Worm (Caenorhabditis elegans) whole organism, L1 larva: ENCODE results near the gene sde-2.

Experiments
- C16A3.4 ChIP-seq: fragments of 150-350 bp; optimal IDR thresholded peaks from 2 replicates; lab custom pipeline; 2014; ENCODE audit warnings: missing biosample characterization, missing genetic modification characterization
- C34B4.2 ChIP-seq: sonication (generic microtip); optimal IDR thresholded peaks from 2 replicates; lab custom pipeline; 2017; ENCODE audit warnings: mild to moderate bottlenecking, missing genetic modification characterization, missing compliant biosample characterization
- F16B12.6 ChIP-seq: fragments of 150-350 bp; optimal IDR thresholded peaks from 2 replicates; lab custom pipeline; 2014; ENCODE audit warnings: missing biosample characterization, missing genetic modification characterization
- blmp-1 ChIP-seq: fragments of 150-350 bp; optimal IDR thresholded peaks from 2 replicates; lab custom pipeline; 2014; ENCODE audit warnings: missing biosample characterization, missing genetic modification characterization
- dpl-1 ChIP-seq, 3 experiments: fragments of 150-350 bp in 2 of 3; sonication (generic microtip) in 1 of 3; optimal IDR thresholded peaks; 2 replicates each; lab custom pipeline; 2014 to 2017; ENCODE audit warnings: missing biosample characterization in 3 of 3, missing genetic modification characterization in 3 of 3, missing genetic modification reagents in 3 of 3
- efl-1 ChIP-seq, 4 experiments: fragments of 150-350 bp; optimal IDR thresholded peaks in 3 of 4; peaks in 1 of 4; 1 replicate in 1 of 4; 2 replicates in 3 of 4; lab custom pipeline; 2014; ENCODE audit warnings: missing biosample characterization in 2 of 4, missing genetic modification characterization in 2 of 4, missing genetic modification reagents in 2 of 4
- egl-13 ChIP-seq: sonication (generic microtip); optimal IDR thresholded peaks from 2 replicates; lab custom pipeline; 2016; ENCODE audit warnings: missing genotype, missing genetic modification reagents, missing genetic modification characterization, missing compliant biosample characterization
- elt-2 ChIP-seq: sonication (generic microtip); optimal IDR thresholded peaks from 2 replicates; lab custom pipeline; 2016; ENCODE audit warnings: missing genetic modification characterization, mild to moderate bottlenecking, inconsistent platforms, missing compliant biosample characterization, missing genetic modification reagents
- elt-3 ChIP-seq, 6 experiments: fragments of 150-350 bp in 1 of 6; sonication (generic microtip); optimal IDR thresholded peaks; 2 replicates each; lab custom pipeline; 2017 to 2018; ENCODE audit warnings: missing biosample characterization in 6 of 6, missing genetic modification characterization in 6 of 6, inconsistent platforms in 1 of 6
- ets-5 ChIP-seq: fragments of 200-800 bp; sonication (Bioruptor generic); IDR thresholded peaks from 2 replicates; pipeline ENCODE4 v1.3.6; 2022; ENCODE audit warnings: missing genetic modification characterization, missing compliant biosample characterization
- fkh-10 ChIP-seq: sonication (generic microtip); optimal IDR thresholded peaks from 2 replicates; lab custom pipeline; 2017; ENCODE audit warnings: missing biosample characterization, missing genetic modification reagents, missing genetic modification characterization
- grh-1 ChIP-seq: fragments of 200-800 bp; sonication (Bioruptor generic); IDR thresholded peaks from 2 replicates; pipeline ENCODE4 v1.3.6; 2022; ENCODE audit warnings: missing genetic modification reagents, missing genetic modification characterization, missing compliant biosample characterization
- hlh-17 ChIP-seq: fragments of 200-800 bp; sonication (Bioruptor generic); optimal IDR thresholded peaks from 2 replicates; lab custom pipeline; 2018; ENCODE audit warnings: missing genetic modification characterization, mild to moderate bottlenecking, missing compliant biosample characterization, moderate library complexity, borderline replicate concordance
- hpl-2 ChIP-seq: fragments of 150-350 bp; optimal IDR thresholded peaks from 2 replicates; lab custom pipeline; 2014; ENCODE audit warnings: missing biosample characterization, missing genetic modification reagents, missing genetic modification characterization
- irx-1 ChIP-seq: sonication (generic microtip); optimal IDR thresholded peaks from 2 replicates; lab custom pipeline; 2016; ENCODE audit warnings: missing genetic modification characterization, missing compliant biosample characterization
- isw-1 ChIP-seq: fragments of 200-800 bp; sonication (Bioruptor generic); IDR thresholded peaks from 2 replicates; pipeline ENCODE4 v1.3.6; 2022; ENCODE audit warnings: missing genetic modification characterization, missing compliant biosample characterization
- lin-13 ChIP-seq: fragments of 150-350 bp; optimal IDR thresholded peaks from 2 replicates; lab custom pipeline; 2014; ENCODE audit warnings: missing biosample characterization, missing genetic modification reagents, missing genetic modification characterization
- lin-14 ChIP-seq: fragments of 200-800 bp; sonication (Bioruptor generic); optimal IDR thresholded peaks from 2 replicates; lab custom pipeline; 2018; ENCODE audit warnings: mild to moderate bottlenecking, missing genetic modification characterization, moderate library complexity, missing compliant biosample characterization
- lin-35 ChIP-seq, 2 experiments: fragments of 150-350 bp; optimal IDR thresholded peaks; 2 replicates each; lab custom pipeline; 2014; ENCODE audit warnings: missing biosample characterization in 2 of 2, missing genetic modification characterization in 2 of 2, missing genetic modification reagents in 2 of 2
- lir-3 ChIP-seq: sonication (generic microtip); optimal IDR thresholded peaks from 2 replicates; lab custom pipeline; 2016; ENCODE audit warnings: mild to moderate bottlenecking, missing genetic modification characterization, moderate library complexity, missing compliant biosample characterization; ENCODE audit not compliant: poor library complexity
- nhr-12 ChIP-seq: sonication (generic microtip); optimal IDR thresholded peaks from 2 replicates; lab custom pipeline; 2017; ENCODE audit warnings: missing biosample characterization, missing genetic modification characterization
- nhr-19 ChIP-seq: fragments of 200-800 bp; sonication (Bioruptor generic); conservative IDR thresholded peaks from 2 replicates; pipeline ENCODE4 v1.3.6; 2022; ENCODE audit warnings: missing genetic modification characterization, missing compliant biosample characterization
- nhr-20 ChIP-seq: sonication (generic microtip); optimal IDR thresholded peaks from 2 replicates; lab custom pipeline; 2016; ENCODE audit warnings: mild to moderate bottlenecking, missing genetic modification characterization, missing compliant biosample characterization
- nhr-237 ChIP-seq: fragments of 150-350 bp; optimal IDR thresholded peaks from 2 replicates; lab custom pipeline; 2014; ENCODE audit warnings: missing biosample characterization, missing genetic modification characterization
- nhr-71 ChIP-seq: sonication (generic microtip); optimal IDR thresholded peaks from 2 replicates; lab custom pipeline; 2016; ENCODE audit warnings: mild to moderate bottlenecking, missing genetic modification characterization, moderate library complexity, missing compliant biosample characterization
- nhr-77 ChIP-seq: fragments of 150-350 bp; optimal IDR thresholded peaks from 2 replicates; lab custom pipeline; 2014; ENCODE audit warnings: missing biosample characterization, missing genetic modification characterization
- nhr-84 ChIP-seq: sonication (generic microtip); optimal IDR thresholded peaks from 2 replicates; lab custom pipeline; 2017; ENCODE audit warnings: missing biosample characterization, missing genetic modification characterization
- nhr-85 ChIP-seq: sonication (generic microtip); peaks from one replicate; lab custom pipeline; 2016; ENCODE audit warnings: missing genetic modification characterization, inconsistent platforms, missing compliant biosample characterization
- nhr-90 ChIP-seq: sonication (generic microtip); optimal IDR thresholded peaks from 2 replicates; lab custom pipeline; 2016; ENCODE audit warnings: mild to moderate bottlenecking, missing genetic modification characterization, missing compliant biosample characterization; ENCODE audit not compliant: poor library complexity
- pax-3 ChIP-seq: fragments of 200-800 bp; sonication (Bioruptor generic); optimal IDR thresholded peaks from 2 replicates; lab custom pipeline; 2018; ENCODE audit warnings: mild to moderate bottlenecking, missing genetic modification characterization, moderate library complexity, missing compliant biosample characterization
- snu-23 ChIP-seq: sonication (generic microtip); optimal IDR thresholded peaks from 2 replicates; lab custom pipeline; 2016; ENCODE audit warnings: missing genetic modification characterization, missing compliant biosample characterization
- tbx-2 ChIP-seq: sonication (generic microtip); optimal IDR thresholded peaks from 2 replicates; lab custom pipeline; 2016; ENCODE audit warnings: missing genetic modification characterization, missing compliant biosample characterization
- tlp-1 ChIP-seq: fragments of 150-350 bp; optimal IDR thresholded peaks from 2 replicates; lab custom pipeline; 2014; ENCODE audit warnings: missing biosample characterization, missing genetic modification characterization
- vab-15 ChIP-seq: sonication (generic microtip); optimal IDR thresholded peaks from 2 replicates; lab custom pipeline; 2017; ENCODE audit warnings: missing genotype, mild to moderate bottlenecking, missing genetic modification characterization, missing compliant biosample characterization
- zag-1 ChIP-seq: fragments of 150-350 bp; optimal IDR thresholded peaks from 2 replicates; lab custom pipeline; 2014; ENCODE audit warnings: missing biosample characterization, missing genetic modification characterization
- zip-4 ChIP-seq: fragments of 200-800 bp; sonication (Bioruptor generic); optimal IDR thresholded peaks from 2 replicates; lab custom pipeline; 2018; ENCODE audit warnings: mild to moderate bottlenecking, missing genetic modification characterization, moderate library complexity, missing compliant biosample characterization
- ztf-11 ChIP-seq, 2 experiments: sonication (generic microtip); optimal IDR thresholded peaks; 2 replicates each; lab custom pipeline; 2016 to 2017; ENCODE audit warnings: missing genetic modification characterization in 2 of 2, missing biosample characterization in 1 of 2, missing compliant biosample characterization in 1 of 2

sde-2 gene

ce11 chrV:13591504-13592174 lies 35.7 kb upstream of the sde-2 start, which contains the start of gene tbcb-1 (continued):
- TF ChIP-seq irx-1 (tag; lab: Kevin White, UChicago) (peak; percentile 41), egl-13 (tag; lab: Kevin White, UChicago) (peak; percentile 26), pax-3 (tag; lab: Kevin White, UChicago) (no peak)

ce11 chrV:13593083-13593482 lies 34.3 kb upstream of the sde-2 start, which contains the start of gene F53F4.4:
Gene F53F4.4 (plus strand): TSS chrV:13593383.
- TF ChIP-seq C34B4.2 (tag; lab: Kevin White, UChicago) = no peak
- TF ChIP-seq snu-23 (GFP tag; lab: Kevin White, UChicago) = no peak
- TF ChIP-seq efl-1 (optimal IDR thresholded peaks at IDR 0.05; lab: Kevin White, UChicago) = no peak
- peak in 1 of 2 experiments; percentile 67 for TF ChIP-seq efl-1 (GFP tag; optimal IDR thresholded peaks at IDR 0.05 in 1 of 2; lab: Kevin White, UChicago)
- TF ChIP-seq zag-1 (tag; lab: Kevin White, UChicago) = no peak
- TF ChIP-seq hpl-2 = no peak
- TF ChIP-seq blmp-1 (tag; lab: Kevin White, UChicago) = peak; percentile 59
- TF ChIP-seq pax-3 (tag; lab: Kevin White, UChicago) = no peak
- no peak for TF ChIP-seq nhr-237 (tag; lab: Kevin White, UChicago)
- no peak for TF ChIP-seq F16B12.6 (tag; lab: Kevin White, UChicago)
- no peak for TF ChIP-seq nhr-77 (tag; lab: Kevin White, UChicago)
- TF ChIP-seq grh-1 (GFP tag; lab: Robert Waterston, UW) = no peak
- TF ChIP-seq C16A3.4 (tag; lab: Kevin White, UChicago) = no peak
- TF ChIP-seq zip-4 (GFP tag; lab: Kevin White, UChicago) = no peak

- no peak for TF ChIP-seq elt-2 (tag; lab: Kevin White, UChicago)
- no peak for TF ChIP-seq C16A3.4 (tag; lab: Kevin White, UChicago)
- TF ChIP-seq irx-1 (tag; lab: Kevin White, UChicago) = no peak
- no peak for TF ChIP-seq nhr-12 (tag; lab: Kevin White, UChicago)
- no peak for TF ChIP-seq fkh-10 (GFP tag; lab: Kevin White, UChicago)
- TF ChIP-seq tbx-2 (tag; lab: Kevin White, UChicago) = no peak
- TF ChIP-seq nhr-84 (tag; lab: Kevin White, UChicago) = no peak
- TF ChIP-seq lin-13 (GFP tag; lab: Kevin White, UChicago) = no peak
These were observed 29.0 kb upstream of the sde-2 start for ce11 chrV:13598370-13598769.

ce11 chrV:13600882-13601281 lies 26.5 kb upstream of the sde-2 start, which contains the start of gene rdy-2:
Gene rdy-2 (minus strand): TSS chrV:13600982.
- no peak for TF ChIP-seq efl-1 (optimal IDR thresholded peaks at IDR 0.05; lab: Kevin White, UChicago)
- peak in 1 of 2 experiments; percentile 53 for TF ChIP-seq efl-1 (GFP tag; optimal IDR thresholded peaks at IDR 0.05 in 1 of 2; lab: Kevin White, UChicago)
- TF ChIP-seq C16A3.4 (tag; lab: Kevin White, UChicago) = no peak
- TF ChIP-seq lin-35 (GFP tag; optimal IDR thresholded peaks at IDR 0.05; lab: Kevin White, UChicago) = no peak
- TF ChIP-seq blmp-1 (tag; lab: Kevin White, UChicago) = peak; percentile 10
- TF ChIP-seq ztf-11 (tag; optimal IDR thresholded peaks at IDR 0.05; lab: Kevin White, UChicago) = no peak
- TF ChIP-seq, all 84 proteins: peak for 2

ce11 chrV:13606651-13607242 lies 20.6 kb upstream of the sde-2 start, which contains the start of gene fmo-4:
Gene fmo-4 (minus strand): TSS chrV:13606701.
- TF ChIP-seq blmp-1 (tag; lab: Kevin White, UChicago) (peak; percentile 23), hlh-17 (no peak)

ce11 chrV:13608486-13608885 lies 18.9 kb upstream of the sde-2 start:
- TF ChIP-seq nhr-85 (tag; lab: Kevin White, UChicago) (peak; percentile 92), nhr-71 (tag; lab: Kevin White, UChicago) (peak; percentile 44), nhr-20 (peak; percentile 62), snu-23 (GFP tag; lab: Kevin White, UChicago) (peak; percentile 46), elt-3 (tag; optimal IDR thresholded peaks at IDR 0.05; lab: Kevin White, UChicago) (peak in 2 of 6 experiments; percentile 35 to 82), lin-14 (GFP tag; lab: Kevin White, UChicago) (no peak), vab-15 (tag; lab: Kevin White, UChicago) (peak; percentile 45), nhr-90 (peak; percentile 15), lir-3 (tag; lab: Kevin White, UChicago) (no peak), blmp-1 (tag; lab: Kevin White, UChicago) (peak; percentile 81), dpl-1 (GFP tag; optimal IDR thresholded peaks at IDR 0.05; lab: Kevin White, UChicago) (no peak), tlp-1 (tag; lab: Kevin White, UChicago) (no peak), tbx-2 (tag; lab: Kevin White, UChicago) (peak; percentile 33), nhr-19 (peak; percentile 20; the same call in 1 of the 2 replicates), lin-35 (GFP tag; optimal IDR thresholded peaks at IDR 0.05; lab: Kevin White, UChicago) (peak in 1 of 2 experiments; percentile 42), isw-1 (GFP tag; lab: Robert Waterston, UW) (no peak), ets-5 (no peak)
